Fruit fly (Drosophila melanogaster) S2 (cell line): Measurements from ENCODE around the gene DPCoAC.

Experiments
- CG8478 ChIP-seq: fragments of >200 bp; optimal IDR thresholded peaks from 2 replicates; lab custom pipeline; 2018
- CTCF ChIP-seq, 2 experiments: fragments of >200 bp; optimal IDR thresholded peaks; 2 replicates each; lab custom pipeline; 2018

- TF ChIP-seq CG8478 (lab: Kevin White, UChicago), result no peak
- no peak for TF ChIP-seq CTCF (optimal IDR thresholded peaks at IDR 0.05; lab: Kevin White, UChicago)
Measured at dm6 chr3R:20596337-20596962, 39.0 kb upstream of the DPCoAC start.
